Worm (Caenorhabditis elegans): ENCODE measurements around the gene phlp-2.

phlp-2 gene

ce11 chrIII:4193659-4194103 lies 15.6 kb upstream of the phlp-2 start, which contains the start of gene xbp-1 (continued):
- no peak for TF ChIP-seq fkh-4 (tag; optimal IDR thresholded peaks at IDR 0.05; ENCODE audit: borderline replicate concordance)
- TF ChIP-seq nhr-90 (tag; optimal IDR thresholded peaks at IDR 0.05; ENCODE audit: poor library complexity) = peak; percentile 80
- no peak for TF ChIP-seq hlh-17 (GFP tag; optimal IDR thresholded peaks at IDR 0.05; ENCODE audit: borderline replicate concordance)
- TF ChIP-seq isw-1 (GFP tag; IDR thresholded peaks at IDR 0.05) = peak; percentile 79
- TF ChIP-seq nhr-84 (tag; optimal IDR thresholded peaks at IDR 0.05) = no peak
- TF ChIP-seq lin-39 (tag; optimal IDR thresholded peaks at IDR 0.05) = no peak
- peak; percentile 90 for TF ChIP-seq fkh-10 (GFP tag; optimal IDR thresholded peaks at IDR 0.05)
- peak; percentile 64 to 73 (median 67) for TF ChIP-seq dpl-1 (GFP tag; optimal IDR thresholded peaks at IDR 0.05)
- peak in 4 of 6 experiments; percentile 25 to 75 (median 64) for TF ChIP-seq elt-3 (tag; optimal IDR thresholded peaks at IDR 0.05)
- TF ChIP-seq egl-13 (tag; optimal IDR thresholded peaks at IDR 0.05) = peak; percentile 68
- peak; percentile 49 for TF ChIP-seq sup-37 (GFP tag; optimal IDR thresholded peaks at IDR 0.05)
- TF ChIP-seq efl-3 (GFP tag; optimal IDR thresholded peaks at IDR 0.05) = no peak
- TF ChIP-seq dsc-1 (tag; optimal IDR thresholded peaks at IDR 0.05) = peak; percentile 54
- no peak for TF ChIP-seq xbp-1 (tag; optimal IDR thresholded peaks at IDR 0.05)
- TF ChIP-seq zag-1 (tag; optimal IDR thresholded peaks at IDR 0.05) = no peak
- no peak for TF ChIP-seq nhr-76 (tag; optimal IDR thresholded peaks at IDR 0.05)
- peak; percentile 84 for TF ChIP-seq nhr-20 (tag; optimal IDR thresholded peaks at IDR 0.05)
- peak; percentile 69 for TF ChIP-seq snpc-4 (tag; optimal IDR thresholded peaks at IDR 0.05)
- TF ChIP-seq ets-5 (GFP tag; IDR thresholded peaks at IDR 0.05) = no peak
- TF ChIP-seq C16A3.4 (tag; optimal IDR thresholded peaks at IDR 0.05) = peak; percentile 79
- peak; percentile 68 for TF ChIP-seq lin-15B (tag; optimal IDR thresholded peaks at IDR 0.05)
- TF ChIP-seq lir-3 (tag; optimal IDR thresholded peaks at IDR 0.05; ENCODE audit: poor library complexity) = peak; percentile 59
- TF ChIP-seq lin-35 (GFP tag; optimal IDR thresholded peaks at IDR 0.05) = peak; percentile 80 to 87
- no peak for TF ChIP-seq C34B4.2 (tag; optimal IDR thresholded peaks at IDR 0.05)
- 0 out of 2 replicates have a peak, but pooled peaks have one; percentile 31 for TF ChIP-seq unc-98 (GFP tag; IDR thresholded peaks at IDR 0.05)
- TF ChIP-seq nhr-11 (tag; optimal IDR thresholded peaks at IDR 0.05) = peak; percentile 75
- peak; percentile 88 for TF ChIP-seq nhr-47 (tag; optimal IDR thresholded peaks at IDR 0.05)
- TF ChIP-seq hlh-4 (tag; optimal IDR thresholded peaks at IDR 0.05) = no peak
- no peak for TF ChIP-seq aha-1 (tag; optimal IDR thresholded peaks at IDR 0.05)
- peak; percentile 45 for TF ChIP-seq aly-2 (tag; optimal IDR thresholded peaks at IDR 0.05)
- TF ChIP-seq hpl-2 (GFP tag; optimal IDR thresholded peaks at IDR 0.05) = peak; percentile 88
- TF ChIP-seq mef-2 (tag; optimal IDR thresholded peaks at IDR 0.05) = no peak
- TF ChIP-seq alr-1 (tag; optimal IDR thresholded peaks at IDR 0.05; ENCODE audit: borderline replicate concordance) = no peak
- peak; percentile 78 for TF ChIP-seq swsn-7 (tag; optimal IDR thresholded peaks at IDR 0.05)
- peak; percentile 80 to 93 for TF ChIP-seq lsy-2 (tag; optimal IDR thresholded peaks at IDR 0.05)

ce11 chrIII:4194349-4195110 lies 14.8 kb upstream of the phlp-2 start:
- 0 out of 2 replicates have a peak, but pooled peaks have one; percentile 1 for TF ChIP-seq mab-9 (GFP tag; IDR thresholded peaks at IDR 0.05)
- peak; percentile 72 for TF ChIP-seq nhr-85 (tag)
- TF ChIP-seq ztf-4 (tag; optimal IDR thresholded peaks at IDR 0.05) = peak; percentile 34
- no peak for TF ChIP-seq unc-86 (tag; optimal IDR thresholded peaks at IDR 0.05)
- TF ChIP-seq rnt-1 (tag; optimal IDR thresholded peaks at IDR 0.05) = peak; percentile 14
- TF ChIP-seq sup-37 (GFP tag; optimal IDR thresholded peaks at IDR 0.05) = no peak
